Worm (Caenorhabditis elegans) whole organism, midembryonic: Measurements from ENCODE around the gene gmap-2.

Experiments
- cog-1 ChIP-seq: sonication (generic microtip); optimal IDR thresholded peaks from 2 replicates; lab custom pipeline; 2016; ENCODE audit warnings: missing genetic modification characterization, missing compliant biosample characterization
- flt-1 ChIP-seq: fragments of 200-800 bp; sonication (Bioruptor generic); IDR thresholded peaks from 2 replicates; pipeline ENCODE4 v1.3.6; 2022; ENCODE audit warnings: missing genetic modification characterization, missing compliant biosample characterization
- tab-1 ChIP-seq: fragments of 200-800 bp; sonication (Bioruptor generic); IDR thresholded peaks from 2 replicates; pipeline ENCODE4 v1.3.6; 2022; ENCODE audit warnings: missing genetic modification characterization, missing compliant biosample characterization

- TF ChIP-seq tab-1 (GFP tag; lab: Robert Waterston, UW) (no peak), cog-1 (tag; lab: Kevin White, UChicago) (no peak), flt-1 (GFP tag; lab: Robert Waterston, UW) (no peak)
Measured at ce11 chrX:12926998-12927397, 16.1 kb downstream of the gmap-2 start.
